Fruit fly (Drosophila melanogaster): ENCODE measurements around the gene gdl-ORF39.
A peak's percentile ranks its signal among the peaks of the same experiment; 100 is the strongest.

gdl-ORF39 gene

DNA sequence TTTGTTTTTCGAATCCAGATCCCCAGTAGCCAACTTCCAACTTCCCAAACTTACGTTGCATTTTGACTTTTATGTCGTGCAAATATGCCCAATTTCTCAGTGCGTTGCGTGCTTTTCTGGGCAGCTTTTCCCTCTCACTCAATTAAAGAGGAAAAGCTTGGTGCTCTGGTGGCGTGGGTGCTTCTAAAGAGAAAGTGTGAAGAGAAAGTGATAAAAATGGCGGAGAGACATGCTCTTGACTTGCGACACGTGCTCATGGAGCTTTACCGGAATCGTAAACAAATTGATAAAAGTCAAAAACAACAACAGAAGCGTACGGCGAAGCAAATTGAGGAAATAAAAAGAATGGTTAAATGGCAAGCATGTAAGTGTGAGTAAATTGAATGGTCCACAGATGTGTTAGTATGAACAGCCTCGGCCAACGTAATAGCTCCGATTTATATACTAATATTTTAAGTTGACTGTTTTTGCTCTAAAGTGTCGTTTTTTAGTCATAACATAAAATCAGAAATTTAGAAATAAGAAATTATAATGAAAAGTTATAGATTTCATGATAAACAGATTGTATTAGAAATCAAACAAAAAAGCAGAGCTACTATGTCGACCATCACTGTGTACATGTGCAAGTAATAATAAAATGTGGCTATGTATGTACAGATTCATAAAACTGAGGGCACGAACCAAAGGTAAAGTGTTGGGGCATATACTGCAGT, 15.2 kb upstream of the gdl-ORF39 start:
- peak; percentile 48 for TF ChIP-seq CG7556 (GFP tag; optimal IDR thresholded peaks at IDR 0.05)
- TF ChIP-seq hbn (GFP tag; IDR thresholded peaks at IDR 0.05; ENCODE audit: partially characterized antibody) = no peak
- TF ChIP-seq sisA (GFP tag; IDR thresholded peaks at IDR 0.05) = peak; percentile 43; the same call in 1 of the 2 replicates
- no peak for TF ChIP-seq btn (GFP tag; optimal IDR thresholded peaks at IDR 0.05)
- no peak for TF ChIP-seq Med (GFP tag)
- peak; percentile 16 for TF ChIP-seq CG1603 (tag; optimal IDR thresholded peaks at IDR 0.05)
- peak; percentile 77 for TF ChIP-seq CG11696 (GFP tag; IDR thresholded peaks at IDR 0.05)
- peak; percentile 37; the same call in 1 of the 2 replicates for TF ChIP-seq CG9932 (GFP tag; IDR thresholded peaks at IDR 0.05)
- TF ChIP-seq CG2712 (tag; optimal IDR thresholded peaks at IDR 0.05) = peak; percentile 25
- no peak for TF ChIP-seq D (optimal IDR thresholded peaks at IDR 0.05)
- TF ChIP-seq D (GFP tag; optimal IDR thresholded peaks at IDR 0.05) = peak; percentile 33
- TF ChIP-seq row (GFP tag; IDR thresholded peaks at IDR 0.05) = peak; percentile 63
- TF ChIP-seq GATAe (GFP tag; conservative IDR thresholded peaks at IDR 0.05) = no peak
- TF ChIP-seq Blimp-1 (GFP tag; optimal IDR thresholded peaks at IDR 0.05) = peak; percentile 37
- TF ChIP-seq H15 (GFP tag; IDR thresholded peaks at IDR 0.05) = no peak
- no peak for TF ChIP-seq gsb-n (tag; optimal IDR thresholded peaks at IDR 0.05)
- TF ChIP-seq lola (GFP tag; optimal IDR thresholded peaks at IDR 0.05) = no peak
- TF ChIP-seq CG13287 (GFP tag; IDR thresholded peaks at IDR 0.05; ENCODE audit: partially characterized antibody) = peak; percentile 21; the same call in 1 of the 2 replicates
- no peak for TF ChIP-seq BEAF-32 (GFP tag; optimal IDR thresholded peaks at IDR 0.05)
- no peak for TF ChIP-seq maf-S (GFP tag; optimal IDR thresholded peaks at IDR 0.05)
- no peak for TF ChIP-seq Dad (GFP tag; optimal IDR thresholded peaks at IDR 0.05)
- peak; percentile 40 for TF ChIP-seq ATbp (GFP tag; optimal IDR thresholded peaks at IDR 0.05)
- TF ChIP-seq CG10321 (GFP tag; IDR thresholded peaks at IDR 0.05) = no peak
- TF ChIP-seq Trl (optimal IDR thresholded peaks at IDR 0.05) = peak; percentile 75 to 85
- no peak for TF ChIP-seq Trl (GFP tag; optimal IDR thresholded peaks at IDR 0.05)
- peak; percentile 43 for TF ChIP-seq CG2678 (tag; optimal IDR thresholded peaks at IDR 0.05)
- peak; percentile 15 for TF ChIP-seq CG15601 (tag; optimal IDR thresholded peaks at IDR 0.05)
- no peak for TF ChIP-seq CG1233 (GFP tag; optimal IDR thresholded peaks at IDR 0.05)
- TF ChIP-seq CG32532 (GFP tag; IDR thresholded peaks at IDR 0.05) = peak; percentile 24; the same call in 1 of the 2 replicates
- peak; percentile 35 for TF ChIP-seq lab (GFP tag; optimal IDR thresholded peaks at IDR 0.05)
- TF ChIP-seq Asciz (GFP tag; optimal IDR thresholded peaks at IDR 0.05) = peak; percentile 37
- no peak for TF ChIP-seq jing (GFP tag; optimal IDR thresholded peaks at IDR 0.05)
- TF ChIP-seq MTF-1 (GFP tag; optimal IDR thresholded peaks at IDR 0.05; ENCODE audit: borderline replicate concordance) = no peak
- peak; percentile 28 for TF ChIP-seq CG10267 (tag; optimal IDR thresholded peaks at IDR 0.05)
- TF ChIP-seq ab (GFP tag; optimal IDR thresholded peaks at IDR 0.05) = no peak
- TF ChIP-seq CG12659 (GFP tag; optimal IDR thresholded peaks at IDR 0.05) = peak; percentile 23
- peak; percentile 96 for TF ChIP-seq CG3163 (GFP tag; optimal IDR thresholded peaks at IDR 0.05)
- TF ChIP-seq D19B (GFP tag; optimal IDR thresholded peaks at IDR 0.05) = peak; percentile 3
- TF ChIP-seq odd (GFP tag; optimal IDR thresholded peaks at IDR 0.05) = peak; percentile 5
- TF ChIP-seq chif (GFP tag; optimal IDR thresholded peaks at IDR 0.05) = no peak
- TF ChIP-seq CG8359 (GFP tag; optimal IDR thresholded peaks at IDR 0.05; ENCODE audit: borderline replicate concordance) = peak; percentile 13
- no peak for TF ChIP-seq p53 (GFP tag; optimal IDR thresholded peaks at IDR 0.05)
- peak; percentile 34; the same call in 1 of the 2 replicates for TF ChIP-seq E2f1 (GFP tag; IDR thresholded peaks at IDR 0.05)
- no peak for TF ChIP-seq cad (GFP tag; optimal IDR thresholded peaks at IDR 0.05)
- peak; percentile 26 for TF ChIP-seq CG5245 (GFP tag; optimal IDR thresholded peaks at IDR 0.05)
- no peak for TF ChIP-seq Dfd (GFP tag; optimal IDR thresholded peaks at IDR 0.05)
- TF ChIP-seq CG12236 (GFP tag; optimal IDR thresholded peaks at IDR 0.05) = no peak
- TF ChIP-seq gem (tag; optimal IDR thresholded peaks at IDR 0.05) = peak; percentile 63
- peak; percentile 55 for TF ChIP-seq CG17328 (GFP tag; IDR thresholded peaks at IDR 0.05)

All from whole organism, embryonic.